Worm (Caenorhabditis elegans) whole organism, L1 larva: ENCODE data around the gene Y38H8A.4.
"Not testable (repeated sequence)": the region's sequence is repeated elsewhere in the genome, so short reads cannot be mapped to it uniquely, and the experiment has no call there.

Experiments
- C04F5.9 ChIP-seq: sonication (generic microtip); optimal IDR thresholded peaks from 2 replicates; lab custom pipeline; 2016; ENCODE audit warnings: missing genetic modification characterization, missing compliant biosample characterization
- F16B12.6 ChIP-seq: fragments of 150-350 bp; optimal IDR thresholded peaks from 2 replicates; lab custom pipeline; 2014; ENCODE audit warnings: missing biosample characterization, missing genetic modification characterization
- alr-1 ChIP-seq: fragments of 200-800 bp; sonication (Bioruptor generic); optimal IDR thresholded peaks from 2 replicates; lab custom pipeline; 2018; ENCODE audit warnings: borderline replicate concordance, mild to moderate bottlenecking, missing genetic modification characterization, missing compliant biosample characterization
- aly-2 ChIP-seq: fragments of 150-350 bp; optimal IDR thresholded peaks from 2 replicates; lab custom pipeline; 2014; ENCODE audit warnings: missing biosample characterization, missing genetic modification characterization
- blmp-1 ChIP-seq: fragments of 150-350 bp; optimal IDR thresholded peaks from 2 replicates; lab custom pipeline; 2014; ENCODE audit warnings: missing biosample characterization, missing genetic modification characterization
- ceh-8 ChIP-seq: fragments of 200-800 bp; sonication (Bioruptor generic); optimal IDR thresholded peaks from 2 replicates; lab custom pipeline; 2018; ENCODE audit warnings: mild to moderate bottlenecking, missing genetic modification characterization, moderate library complexity, missing compliant biosample characterization
- ces-1 ChIP-seq: fragments of 150-350 bp; optimal IDR thresholded peaks from 2 replicates; lab custom pipeline; 2014; ENCODE audit warnings: missing biosample characterization, missing genetic modification reagents, missing genetic modification characterization
- efl-1 ChIP-seq, 4 experiments: fragments of 150-350 bp; optimal IDR thresholded peaks in 3 of 4; peaks in 1 of 4; 1 replicate in 1 of 4; 2 replicates in 3 of 4; lab custom pipeline; 2014; ENCODE audit warnings: missing biosample characterization in 2 of 4, missing genetic modification characterization in 2 of 4, missing genetic modification reagents in 2 of 4
- egl-13 ChIP-seq: sonication (generic microtip); optimal IDR thresholded peaks from 2 replicates; lab custom pipeline; 2016; ENCODE audit warnings: missing genotype, missing genetic modification reagents, missing genetic modification characterization, missing compliant biosample characterization
- elt-2 ChIP-seq: sonication (generic microtip); optimal IDR thresholded peaks from 2 replicates; lab custom pipeline; 2016; ENCODE audit warnings: missing genetic modification characterization, mild to moderate bottlenecking, inconsistent platforms, missing compliant biosample characterization, missing genetic modification reagents
- elt-3 ChIP-seq, 6 experiments: fragments of 150-350 bp in 1 of 6; sonication (generic microtip); optimal IDR thresholded peaks; 2 replicates each; lab custom pipeline; 2017 to 2018; ENCODE audit warnings: missing biosample characterization in 6 of 6, missing genetic modification characterization in 6 of 6, inconsistent platforms in 1 of 6
- fkh-10 ChIP-seq: sonication (generic microtip); optimal IDR thresholded peaks from 2 replicates; lab custom pipeline; 2017; ENCODE audit warnings: missing biosample characterization, missing genetic modification reagents, missing genetic modification characterization
- fkh-4 ChIP-seq: sonication (generic microtip); optimal IDR thresholded peaks from 2 replicates; lab custom pipeline; 2016; ENCODE audit warnings: missing compliant biosample characterization, missing genetic modification characterization, borderline replicate concordance
- fkh-8 ChIP-seq: sonication (generic microtip); optimal IDR thresholded peaks from 2 replicates; lab custom pipeline; 2016; ENCODE audit warnings: mild to moderate bottlenecking, missing genetic modification characterization, missing compliant biosample characterization
- hlh-4 ChIP-seq: sonication (generic microtip); optimal IDR thresholded peaks from 2 replicates; lab custom pipeline; 2016; ENCODE audit warnings: mild to moderate bottlenecking, missing genetic modification characterization, missing compliant biosample characterization
- irx-1 ChIP-seq: sonication (generic microtip); optimal IDR thresholded peaks from 2 replicates; lab custom pipeline; 2016; ENCODE audit warnings: missing genetic modification characterization, missing compliant biosample characterization
- isw-1 ChIP-seq: fragments of 200-800 bp; sonication (Bioruptor generic); IDR thresholded peaks from 2 replicates; pipeline ENCODE4 v1.3.6; 2022; ENCODE audit warnings: missing genetic modification characterization, missing compliant biosample characterization
- jun-1 ChIP-seq: fragments of 150-350 bp; optimal IDR thresholded peaks from 2 replicates; lab custom pipeline; 2014; ENCODE audit warnings: missing biosample characterization, missing genetic modification reagents, missing genetic modification characterization
- lin-13 ChIP-seq: fragments of 150-350 bp; optimal IDR thresholded peaks from 2 replicates; lab custom pipeline; 2014; ENCODE audit warnings: missing biosample characterization, missing genetic modification reagents, missing genetic modification characterization
- lin-14 ChIP-seq: fragments of 200-800 bp; sonication (Bioruptor generic); optimal IDR thresholded peaks from 2 replicates; lab custom pipeline; 2018; ENCODE audit warnings: mild to moderate bottlenecking, missing genetic modification characterization, moderate library complexity, missing compliant biosample characterization
- lin-39 ChIP-seq: fragments of 150-350 bp; optimal IDR thresholded peaks from 2 replicates; lab custom pipeline; 2014; ENCODE audit warnings: missing biosample characterization, missing genetic modification reagents, missing genetic modification characterization
- lir-3 ChIP-seq: sonication (generic microtip); optimal IDR thresholded peaks from 2 replicates; lab custom pipeline; 2016; ENCODE audit warnings: mild to moderate bottlenecking, missing genetic modification characterization, moderate library complexity, missing compliant biosample characterization; ENCODE audit not compliant: poor library complexity
- mab-9 ChIP-seq: fragments of 200-800 bp; sonication (Bioruptor generic); IDR thresholded peaks from 2 replicates; pipeline ENCODE4 v1.3.6; 2022; ENCODE audit warnings: missing genetic modification reagents, missing genetic modification characterization, missing compliant biosample characterization
- nhr-11 ChIP-seq: fragments of 150-350 bp; optimal IDR thresholded peaks from 2 replicates; lab custom pipeline; 2014; ENCODE audit warnings: missing biosample characterization, missing genetic modification characterization
- nhr-28 ChIP-seq: fragments of 150-350 bp; optimal IDR thresholded peaks from 2 replicates; lab custom pipeline; 2014; ENCODE audit warnings: missing biosample characterization, missing genetic modification characterization
- nhr-84 ChIP-seq: sonication (generic microtip); optimal IDR thresholded peaks from 2 replicates; lab custom pipeline; 2017; ENCODE audit warnings: missing biosample characterization, missing genetic modification characterization
- nhr-85 ChIP-seq: sonication (generic microtip); peaks from one replicate; lab custom pipeline; 2016; ENCODE audit warnings: missing genetic modification characterization, inconsistent platforms, missing compliant biosample characterization
- pag-3 ChIP-seq: sonication (generic microtip); optimal IDR thresholded peaks from 2 replicates; lab custom pipeline; 2017; ENCODE audit warnings: missing genetic modification characterization, mild to moderate bottlenecking, missing compliant biosample characterization, antibody characterized with exemption, borderline replicate concordance; ENCODE audit not compliant: insufficient read depth
- rnt-1 ChIP-seq: sonication (generic microtip); optimal IDR thresholded peaks from 2 replicates; lab custom pipeline; 2016; ENCODE audit warnings: mild to moderate bottlenecking, missing genetic modification characterization, moderate library complexity, missing compliant biosample characterization
- snpc-4 ChIP-seq: fragments of 150-350 bp; optimal IDR thresholded peaks from 2 replicates; lab custom pipeline; 2014; ENCODE audit warnings: missing biosample characterization, missing genetic modification characterization
- snu-23 ChIP-seq: sonication (generic microtip); optimal IDR thresholded peaks from 2 replicates; lab custom pipeline; 2016; ENCODE audit warnings: missing genetic modification characterization, missing compliant biosample characterization
- sptf-1 ChIP-seq: fragments of 150-350 bp; optimal IDR thresholded peaks from 2 replicates; lab custom pipeline; 2014; ENCODE audit warnings: missing biosample characterization, missing genetic modification characterization
- sup-37 ChIP-seq: fragments of 200-800 bp; sonication (Bioruptor generic); optimal IDR thresholded peaks from 2 replicates; lab custom pipeline; 2018; ENCODE audit warnings: mild to moderate bottlenecking, missing genetic modification characterization, missing compliant biosample characterization
- swsn-7 ChIP-seq: sonication (generic microtip); optimal IDR thresholded peaks from 2 replicates; lab custom pipeline; 2016; ENCODE audit warnings: missing genetic modification characterization, missing compliant biosample characterization
- unc-86 ChIP-seq: sonication (generic microtip); optimal IDR thresholded peaks from 2 replicates; lab custom pipeline; 2016; ENCODE audit warnings: missing genetic modification characterization, missing compliant biosample characterization
- unc-98 ChIP-seq: fragments of 200-800 bp; sonication (Bioruptor generic); IDR thresholded peaks from 2 replicates; pipeline ENCODE4 v1.3.6; 2022; ENCODE audit warnings: missing genetic modification characterization, missing compliant biosample characterization
- vab-15 ChIP-seq: sonication (generic microtip); optimal IDR thresholded peaks from 2 replicates; lab custom pipeline; 2017; ENCODE audit warnings: missing genotype, mild to moderate bottlenecking, missing genetic modification characterization, missing compliant biosample characterization
- xbp-1 ChIP-seq: sonication (generic microtip); optimal IDR thresholded peaks from 2 replicates; lab custom pipeline; 2016; ENCODE audit warnings: missing genetic modification characterization, missing compliant biosample characterization
- ztf-11 ChIP-seq, 2 experiments: sonication (generic microtip); optimal IDR thresholded peaks; 2 replicates each; lab custom pipeline; 2016 to 2017; ENCODE audit warnings: missing genetic modification characterization in 2 of 2, missing biosample characterization in 1 of 2, missing compliant biosample characterization in 1 of 2
- ztf-4 ChIP-seq: fragments of 150-350 bp; optimal IDR thresholded peaks from 2 replicates; lab custom pipeline; 2014; ENCODE audit warnings: missing biosample characterization, missing genetic modification characterization

Y38H8A.4 gene

DNA sequence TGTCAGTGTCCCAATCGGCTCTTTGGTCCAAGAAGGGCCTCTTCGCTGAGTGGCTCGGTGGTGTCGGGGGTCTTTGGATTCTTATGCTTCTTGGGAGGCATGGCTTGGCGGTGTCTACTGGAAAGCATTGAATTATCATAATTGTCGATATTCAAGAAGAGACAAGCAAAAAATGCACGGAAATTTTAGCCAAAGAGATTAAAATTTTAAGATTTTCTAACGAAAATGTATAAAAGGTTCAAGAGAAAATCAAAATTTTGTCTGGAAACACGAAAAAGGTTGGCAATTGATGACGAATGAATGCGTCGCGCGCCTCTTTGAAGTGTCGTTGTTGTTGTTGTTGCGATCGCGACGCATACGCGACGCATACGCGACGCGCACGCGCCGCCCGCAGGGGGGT is 11.3 kb downstream of the Y38H8A.4 start, which contains the start of gene Y38H8A.12:
TSS of gene Y38H8A.12 (minus strand) at position 101 of the 400 bp plus-strand sequence.
- TF ChIP-seq sup-37 (GFP tag; lab: Kevin White, UChicago) (no peak), pag-3 (tag; lab: Kevin White, UChicago) (no peak), hlh-4 (tag; lab: Kevin White, UChicago) (no peak), ztf-4 (tag; lab: Kevin White, UChicago) (no peak), elt-2 (no peak), nhr-11 (tag; lab: Kevin White, UChicago) (no peak), lin-13 (no peak), ceh-8 (GFP tag; lab: Kevin White, UChicago) (no peak)
- TF ChIP-seq, all 84 proteins: peak for 0

DNA sequence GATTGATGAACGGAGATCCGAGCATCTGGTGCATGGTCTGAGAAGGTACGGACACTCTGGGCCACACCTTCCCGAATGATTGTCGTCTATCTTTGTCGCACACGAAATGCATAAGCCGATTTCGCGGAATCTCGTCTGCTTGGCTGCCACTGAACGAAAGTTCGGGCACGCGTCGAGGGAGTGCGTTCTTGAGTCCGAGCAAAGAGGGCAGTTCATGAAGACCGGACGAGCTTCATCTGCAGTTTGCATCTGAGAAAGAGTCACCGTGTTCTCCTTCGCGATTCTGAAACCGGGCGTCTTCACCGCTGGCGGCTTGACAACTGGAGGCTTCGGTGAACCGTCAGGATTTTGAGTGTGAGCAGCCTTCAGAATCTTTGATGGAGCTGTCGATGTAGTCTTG is 13.9 kb downstream of the Y38H8A.4 start:
- TF ChIP-seq xbp-1 (tag; lab: Kevin White, UChicago): no peak
- TF ChIP-seq lin-39 (tag; lab: Kevin White, UChicago): no peak
- TF ChIP-seq mab-9 (GFP tag; lab: Robert Waterston, UW): no peak
- TF ChIP-seq nhr-11 (tag; lab: Kevin White, UChicago): no peak
- no peak for TF ChIP-seq snu-23 (GFP tag; lab: Kevin White, UChicago)
- TF ChIP-seq egl-13 (tag; lab: Kevin White, UChicago): no peak
- TF ChIP-seq lir-3 (tag; lab: Kevin White, UChicago): no peak
- TF ChIP-seq jun-1 (tag; lab: Kevin White, UChicago): no peak
- TF ChIP-seq isw-1 (GFP tag; lab: Robert Waterston, UW): no peak
- no peak for TF ChIP-seq sptf-1
- no peak for TF ChIP-seq irx-1 (tag; lab: Kevin White, UChicago)

DNA sequence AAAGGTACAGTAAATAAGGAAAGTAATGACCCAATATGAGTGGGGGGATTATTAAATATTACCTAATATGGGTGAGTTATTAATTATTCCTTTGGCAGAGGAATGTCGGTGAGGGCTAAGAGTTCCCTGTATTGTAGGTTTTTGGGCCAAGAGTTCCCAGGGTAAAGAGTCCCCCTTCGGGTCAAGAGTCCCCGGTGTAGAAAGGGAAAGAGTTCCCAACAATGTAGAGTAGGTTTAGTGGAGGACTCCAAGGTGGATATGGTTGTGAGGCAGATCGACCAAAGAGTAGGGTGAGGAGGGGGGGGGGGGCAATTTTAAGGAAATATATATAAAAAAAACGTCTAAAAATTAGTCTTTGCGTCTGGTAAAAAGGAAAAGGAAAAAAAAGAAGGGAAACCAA is 15.3 kb downstream of the Y38H8A.4 start:
- no peak for TF ChIP-seq vab-15 (tag; lab: Kevin White, UChicago)
- TF ChIP-seq alr-1 (tag; lab: Kevin White, UChicago): no peak
- no peak for TF ChIP-seq lir-3 (tag; lab: Kevin White, UChicago)
- TF ChIP-seq snpc-4 (tag; lab: Kevin White, UChicago): no peak
- no peak for TF ChIP-seq nhr-11 (tag; lab: Kevin White, UChicago)
- TF ChIP-seq nhr-84 (tag; lab: Kevin White, UChicago): no peak
- no peak for TF ChIP-seq unc-86 (tag; lab: Kevin White, UChicago)
- TF ChIP-seq egl-13 (tag; lab: Kevin White, UChicago): no peak
- no peak for TF ChIP-seq fkh-4 (tag; lab: Kevin White, UChicago)

DNA sequence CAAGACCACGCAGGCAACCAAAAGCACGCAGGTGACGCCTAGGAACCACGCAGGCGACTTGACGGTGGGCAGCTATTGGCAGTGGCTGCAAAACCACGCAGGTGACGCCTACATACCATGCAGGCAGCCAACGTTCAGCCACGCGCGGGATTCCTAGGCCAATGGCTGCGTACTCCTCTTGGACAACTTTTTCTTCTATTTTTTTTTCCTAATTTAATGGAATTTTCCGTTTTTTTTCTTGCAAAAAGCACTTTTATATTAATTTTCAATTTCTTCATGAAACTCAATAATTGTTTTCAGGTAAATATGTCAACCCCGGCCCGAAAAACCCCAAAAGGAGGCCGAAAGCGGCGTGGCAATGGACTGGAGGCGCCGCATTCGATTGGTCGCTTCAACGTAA is 17.0 kb downstream of the Y38H8A.4 start, which contains the start of gene Y38H8A.7:
TSS of gene Y38H8A.7 (plus strand) at position 301 of the 400 bp plus-strand sequence.
- not testable (repeated sequence) for TF ChIP-seq C04F5.9 (tag; lab: Kevin White, UChicago); lin-13; ztf-11 (tag; optimal IDR thresholded peaks at IDR 0.05; lab: Kevin White, UChicago)

DNA sequence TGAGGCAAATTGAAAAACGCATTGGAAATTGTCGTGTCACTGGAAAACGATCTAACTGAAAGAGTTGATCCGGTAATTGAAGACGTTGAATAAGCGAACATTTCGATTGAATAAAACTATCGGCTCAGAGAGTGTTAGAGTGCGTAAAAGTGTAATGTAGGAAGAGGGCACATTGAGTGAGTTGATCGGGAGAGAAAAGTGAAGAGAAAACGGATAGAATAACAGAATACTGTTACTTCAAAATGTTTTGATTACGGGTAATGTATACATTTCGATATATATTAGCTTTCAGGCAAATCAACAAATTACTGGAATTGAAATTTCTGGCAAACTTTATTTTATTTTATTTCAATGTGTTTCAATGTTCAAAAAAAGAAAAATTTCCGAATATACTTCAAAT is 17.5 kb downstream of the Y38H8A.4 start, which contains the start of gene uso-1:
TSS of gene uso-1 (minus strand) at position 101 of the 400 bp plus-strand sequence.
- TF ChIP-seq efl-1 (optimal IDR thresholded peaks at IDR 0.05; lab: Kevin White, UChicago): no peak
- TF ChIP-seq efl-1 (GFP tag; optimal IDR thresholded peaks at IDR 0.05 in 1 of 2; lab: Kevin White, UChicago): peak in 1 of 2 experiments; percentile 33
- TF ChIP-seq rnt-1: no peak
- TF ChIP-seq, all 84 proteins: peak for 1

DNA sequence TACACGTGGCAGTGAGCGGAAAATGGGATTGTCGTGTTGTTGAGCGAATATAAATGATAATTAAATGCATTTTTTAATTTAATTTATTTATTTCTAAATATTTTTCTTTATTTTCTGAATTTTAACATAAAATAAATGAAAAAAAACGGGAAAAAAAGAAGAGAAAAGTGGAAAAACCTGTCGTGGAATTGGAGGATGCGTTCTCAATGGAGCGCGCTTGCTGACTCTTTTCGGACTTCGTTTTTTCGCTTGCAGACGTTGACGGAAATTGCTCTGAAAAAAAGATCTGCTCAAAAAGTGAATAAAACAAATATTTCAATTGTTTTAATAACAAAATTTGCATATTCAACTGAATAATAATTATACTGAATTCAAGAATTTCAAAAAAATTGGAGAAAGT is 18.7 kb downstream of the Y38H8A.4 start:
- TF ChIP-seq fkh-8 (tag; lab: Kevin White, UChicago) (no peak), ces-1 (GFP tag; lab: Kevin White, UChicago) (no peak), sptf-1 (no peak), lin-14 (GFP tag; lab: Kevin White, UChicago) (no peak), lir-3 (tag; lab: Kevin White, UChicago) (no peak), fkh-10 (no peak), mab-9 (GFP tag; lab: Robert Waterston, UW) (no peak), aly-2 (tag; lab: Kevin White, UChicago) (no peak), snu-23 (GFP tag; lab: Kevin White, UChicago) (peak; percentile 2), unc-98 (GFP tag; lab: Robert Waterston, UW) (no peak), elt-3 (tag; optimal IDR thresholded peaks at IDR 0.05; lab: Kevin White, UChicago) (no peak), xbp-1 (tag; lab: Kevin White, UChicago) (peak; percentile 5), unc-86 (tag; lab: Kevin White, UChicago) (no peak), nhr-28 (no peak), nhr-85 (no peak), blmp-1 (peak; percentile 28), F16B12.6 (tag; lab: Kevin White, UChicago) (peak; percentile 26), swsn-7 (tag; lab: Kevin White, UChicago) (no peak), snpc-4 (tag; lab: Kevin White, UChicago) (no peak)
